Worm (Caenorhabditis elegans) whole organism, late embryonic: ENCODE data around the gene pmpl-1.
A peak's percentile ranks its signal among the peaks of the same experiment; 100 is the strongest.

Experiments
- C08G9.2 ChIP-seq: sonication (generic microtip); optimal IDR thresholded peaks from 2 replicates; lab custom pipeline; 2016; ENCODE audit warnings: mild to moderate bottlenecking, missing genetic modification characterization, moderate library complexity, missing compliant biosample characterization
- F13H6.1 ChIP-seq: sonication (generic microtip); optimal IDR thresholded peaks from 2 replicates; lab custom pipeline; 2016; ENCODE audit warnings: missing genetic modification characterization, missing compliant biosample characterization
- K02D7.2 ChIP-seq: sonication (generic microtip); optimal IDR thresholded peaks from 2 replicates; lab custom pipeline; 2017; ENCODE audit warnings: mild to moderate bottlenecking, missing genetic modification characterization, missing compliant biosample characterization
- K09A11.1 ChIP-seq: sonication (generic microtip); optimal IDR thresholded peaks from 2 replicates; lab custom pipeline; 2017; ENCODE audit warnings: antibody characterized with exemption, mild to moderate bottlenecking, missing genetic modification characterization, missing compliant biosample characterization; ENCODE audit not compliant: insufficient read depth
- T23F11.4 ChIP-seq: fragments of 200-800 bp; sonication (Bioruptor generic); optimal IDR thresholded peaks from 2 replicates; lab custom pipeline; 2018; ENCODE audit warnings: mild to moderate bottlenecking, missing genetic modification characterization, missing compliant biosample characterization
- Y22D7AL.16 ChIP-seq: sonication (generic microtip); optimal IDR thresholded peaks from 2 replicates; lab custom pipeline; 2016; ENCODE audit warnings: missing genetic modification characterization, missing compliant biosample characterization
- ahr-1 ChIP-seq: sonication (generic microtip); optimal IDR thresholded peaks from 2 replicates; lab custom pipeline; 2016; ENCODE audit warnings: missing genetic modification characterization, missing compliant biosample characterization
- ama-1 ChIP-seq: fragments of 150-350 bp; optimal IDR thresholded peaks from 2 replicates; lab custom pipeline; 2014
- ceh-14 ChIP-seq: sonication (generic microtip); optimal IDR thresholded peaks from 2 replicates; lab custom pipeline; 2016; ENCODE audit warnings: missing genotype, missing genetic modification characterization, missing compliant biosample characterization
- ceh-19 ChIP-seq: fragments of 200-800 bp; sonication (Bioruptor generic); optimal IDR thresholded peaks from 2 replicates; lab custom pipeline; 2018; ENCODE audit warnings: mild to moderate bottlenecking, missing genetic modification characterization, missing compliant biosample characterization
- ceh-2 ChIP-seq: sonication (generic microtip); optimal IDR thresholded peaks from 2 replicates; lab custom pipeline; 2016; ENCODE audit warnings: missing genotype, missing genetic modification characterization, missing compliant biosample characterization
- ceh-22 ChIP-seq: sonication (generic microtip); optimal IDR thresholded peaks from 2 replicates; lab custom pipeline; 2017; ENCODE audit warnings: missing biosample characterization, missing genetic modification characterization
- ceh-34 ChIP-seq: sonication (generic microtip); optimal IDR thresholded peaks from 2 replicates; lab custom pipeline; 2016; ENCODE audit warnings: mild to moderate bottlenecking, missing genetic modification characterization, missing compliant biosample characterization
- ceh-45 ChIP-seq: fragments of 200-800 bp; sonication (Bioruptor generic); IDR thresholded peaks from 2 replicates; pipeline ENCODE4 v1.3.6; 2022; ENCODE audit warnings: missing genetic modification reagents, missing genetic modification characterization, missing compliant biosample characterization
- ceh-48 ChIP-seq: sonication (generic microtip); optimal IDR thresholded peaks from 2 replicates; lab custom pipeline; 2016; ENCODE audit warnings: missing genetic modification characterization, inconsistent platforms, missing compliant biosample characterization
- ceh-6 ChIP-seq: fragments of 200-800 bp; sonication (Bioruptor generic); optimal IDR thresholded peaks from 2 replicates; lab custom pipeline; 2018; ENCODE audit warnings: mild to moderate bottlenecking, missing genetic modification characterization, missing compliant biosample characterization
- elt-2 ChIP-seq: sonication (generic microtip); optimal IDR thresholded peaks from 2 replicates; lab custom pipeline; 2016; ENCODE audit warnings: missing genetic modification reagents, missing genetic modification characterization, missing compliant biosample characterization
- elt-4 ChIP-seq: sonication (generic microtip); optimal IDR thresholded peaks from 2 replicates; lab custom pipeline; 2016; ENCODE audit warnings: missing genetic modification characterization, missing compliant biosample characterization
- ets-4 ChIP-seq: sonication (generic microtip); optimal IDR thresholded peaks from 2 replicates; lab custom pipeline; 2016; ENCODE audit warnings: missing genetic modification characterization, missing compliant biosample characterization
- fkh-10 ChIP-seq: fragments of 150-350 bp; optimal IDR thresholded peaks from 2 replicates; lab custom pipeline; 2014; ENCODE audit warnings: missing biosample characterization, missing genetic modification reagents, missing genetic modification characterization
- fkh-6 ChIP-seq: sonication (generic microtip); optimal IDR thresholded peaks from 2 replicates; lab custom pipeline; 2016; ENCODE audit warnings: missing genetic modification characterization, missing compliant biosample characterization
- gmeb-2 ChIP-seq: sonication (generic microtip); optimal IDR thresholded peaks from 2 replicates; lab custom pipeline; 2016; ENCODE audit warnings: missing genetic modification characterization, inconsistent platforms, missing compliant biosample characterization
- hlh-13 ChIP-seq: fragments of 200-800 bp; sonication (Bioruptor generic); optimal IDR thresholded peaks from 2 replicates; lab custom pipeline; 2018; ENCODE audit warnings: mild to moderate bottlenecking, missing genetic modification characterization, missing compliant biosample characterization
- lin-11 ChIP-seq: fragments of 200-800 bp; sonication (Bioruptor generic); optimal IDR thresholded peaks from 2 replicates; lab custom pipeline; 2018; ENCODE audit warnings: mild to moderate bottlenecking, missing genetic modification characterization, missing compliant biosample characterization
- madf-2 ChIP-seq: sonication (generic microtip); optimal IDR thresholded peaks from 2 replicates; lab custom pipeline; 2017; ENCODE audit warnings: missing genetic modification characterization, missing compliant biosample characterization
- mec-3 ChIP-seq: sonication (generic microtip); optimal IDR thresholded peaks from 2 replicates; lab custom pipeline; 2016; ENCODE audit warnings: borderline replicate concordance, missing genetic modification characterization, missing compliant biosample characterization
- nhr-11 ChIP-seq: fragments of 150-350 bp; optimal IDR thresholded peaks from 2 replicates; lab custom pipeline; 2014; ENCODE audit warnings: missing biosample characterization, missing genetic modification characterization
- npax-4 ChIP-seq: sonication (generic microtip); optimal IDR thresholded peaks from 2 replicates; lab custom pipeline; 2016; ENCODE audit warnings: missing genetic modification characterization, missing compliant biosample characterization
- pag-3 ChIP-seq: sonication (generic microtip); optimal IDR thresholded peaks from 2 replicates; lab custom pipeline; 2016; ENCODE audit warnings: missing compliant biosample characterization, missing genetic modification characterization, borderline replicate concordance
- pax-1 ChIP-seq: fragments of 150-350 bp; optimal IDR thresholded peaks from 2 replicates; lab custom pipeline; 2014; ENCODE audit warnings: missing biosample characterization, missing genetic modification characterization
- pha-2 ChIP-seq: sonication (generic microtip); optimal IDR thresholded peaks from 2 replicates; lab custom pipeline; 2017; ENCODE audit warnings: mild to moderate bottlenecking, missing genetic modification characterization, missing compliant biosample characterization
- pha-4 ChIP-seq: fragments of 150-350 bp; optimal IDR thresholded peaks from 2 replicates; lab custom pipeline; 2018; ENCODE audit warnings: missing biosample characterization, missing genetic modification reagents, missing genetic modification characterization
- pqm-1 ChIP-seq: sonication (generic microtip); optimal IDR thresholded peaks from 2 replicates; lab custom pipeline; 2016; ENCODE audit warnings: missing genetic modification characterization, missing compliant biosample characterization
- rnt-1 ChIP-seq: sonication (generic microtip); optimal IDR thresholded peaks from 2 replicates; lab custom pipeline; 2016; ENCODE audit warnings: missing genetic modification characterization, missing compliant biosample characterization
- sox-4 ChIP-seq: sonication (generic microtip); optimal IDR thresholded peaks from 2 replicates; lab custom pipeline; 2017; ENCODE audit warnings: mild to moderate bottlenecking, missing genetic modification characterization, inconsistent platforms, missing compliant biosample characterization
- tbx-2 ChIP-seq: sonication (generic microtip); optimal IDR thresholded peaks from 2 replicates; lab custom pipeline; 2016; ENCODE audit warnings: missing genetic modification characterization, missing compliant biosample characterization
- zip-5 ChIP-seq: sonication (generic microtip); optimal IDR thresholded peaks from 2 replicates; lab custom pipeline; 2016; ENCODE audit warnings: missing genetic modification characterization, missing compliant biosample characterization
- ztf-16 ChIP-seq: sonication (generic microtip); optimal IDR thresholded peaks from 2 replicates; lab custom pipeline; 2017; ENCODE audit warnings: missing genetic modification characterization, missing compliant biosample characterization

pmpl-1 gene

DNA sequence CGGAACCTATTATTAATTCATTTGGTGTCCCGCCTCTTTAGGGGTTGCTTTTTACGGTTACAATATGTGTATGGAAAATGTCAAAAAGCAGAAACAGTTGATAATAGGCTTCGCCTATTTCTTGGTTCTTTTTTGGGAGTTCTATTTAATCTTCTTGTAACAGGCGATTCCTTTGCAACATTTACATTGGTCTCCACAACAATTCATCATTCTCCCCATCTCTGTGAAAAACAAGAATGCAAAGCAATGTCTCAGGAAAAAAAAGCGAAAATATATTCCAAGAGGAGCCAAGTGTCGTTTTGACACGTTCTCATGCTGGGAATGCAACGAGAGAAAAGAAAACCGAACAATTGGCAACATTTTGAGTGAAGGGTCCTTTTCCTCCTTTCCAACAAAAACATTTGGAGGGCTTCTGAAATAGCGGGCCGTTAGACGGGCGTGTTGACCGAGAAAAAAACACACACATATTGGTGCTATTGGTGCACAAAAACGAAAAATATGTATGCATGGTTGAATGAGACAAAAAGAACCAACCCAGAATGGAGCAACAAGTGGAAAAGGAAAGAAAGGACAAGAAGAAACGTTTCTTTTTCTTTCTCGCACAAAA, 40.9 kb downstream of the pmpl-1 start:
- no peak for TF ChIP-seq ceh-22 (tag; lab: Kevin White, UChicago)
- no peak for TF ChIP-seq pag-3 (tag; lab: Kevin White, UChicago)
- no peak for TF ChIP-seq pha-2 (tag; lab: Kevin White, UChicago)
- TF ChIP-seq Y22D7AL.16 = no peak
- no peak for TF ChIP-seq hlh-13 (GFP tag; lab: Kevin White, UChicago)
- TF ChIP-seq ceh-14 (tag; lab: Kevin White, UChicago) = no peak
- no peak for TF ChIP-seq mec-3 (tag; lab: Kevin White, UChicago)
- TF ChIP-seq npax-4 (tag; lab: Kevin White, UChicago) = no peak
- TF ChIP-seq fkh-10 (GFP tag; lab: Kevin White, UChicago) = no peak
- no peak for TF ChIP-seq ets-4 (tag; lab: Kevin White, UChicago)
- TF ChIP-seq ceh-48 (tag; lab: Kevin White, UChicago) = no peak

DNA sequence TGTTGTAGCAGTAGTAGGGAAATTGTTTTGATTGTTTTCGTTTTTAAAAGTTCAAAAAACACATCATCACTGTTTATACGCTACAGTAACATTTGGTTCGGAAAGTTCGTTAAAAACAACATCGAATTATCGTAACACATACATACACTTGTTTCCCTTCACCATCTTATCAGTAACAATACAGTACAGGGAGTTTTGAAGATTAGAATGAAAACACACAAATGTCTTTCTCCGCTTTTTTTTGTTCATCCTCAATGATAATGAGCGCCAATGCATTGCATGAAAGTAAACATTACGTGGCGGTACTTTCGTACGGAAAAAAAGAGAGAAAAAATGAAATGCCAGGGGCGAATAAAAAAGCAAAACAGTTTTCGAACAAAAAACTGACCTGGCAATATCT, 41.8 kb downstream of the pmpl-1 start:
- no peak for TF ChIP-seq pqm-1 (tag; lab: Kevin White, UChicago)
- TF ChIP-seq pha-4 (tag; lab: Kevin White, UChicago) = no peak
- TF ChIP-seq ceh-45 (GFP tag; lab: Robert Waterston, UW) = no peak
- TF ChIP-seq pax-1 = no peak
- peak; percentile 55 for TF ChIP-seq elt-2 (tag; lab: Kevin White, UChicago)
- TF ChIP-seq zip-5 (tag; lab: Kevin White, UChicago) = no peak
- no peak for TF ChIP-seq F13H6.1 (tag; lab: Kevin White, UChicago)
- TF ChIP-seq ahr-1 (tag; lab: Kevin White, UChicago) = no peak
- TF ChIP-seq fkh-6 (tag; lab: Kevin White, UChicago) = no peak

DNA sequence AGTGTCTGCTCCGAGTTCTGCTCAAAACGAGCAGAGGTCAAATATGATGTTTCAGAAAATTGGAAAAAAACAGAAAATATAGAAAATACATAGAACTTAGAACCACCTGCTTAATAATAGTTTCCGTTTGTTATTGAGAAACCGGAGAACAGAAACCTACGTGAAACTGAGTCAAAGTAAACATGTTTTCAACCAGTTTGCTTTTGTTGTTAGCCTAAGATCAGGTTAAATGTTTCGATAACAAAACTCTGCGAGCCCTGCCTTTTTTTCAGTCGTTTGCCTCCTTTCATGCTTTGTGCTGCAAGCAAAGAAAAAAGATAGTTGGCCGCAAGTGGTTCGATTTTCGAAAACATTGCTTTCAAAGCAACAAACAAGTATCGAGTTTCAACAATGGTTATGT, 43.0 kb downstream of the pmpl-1 start:
- TF ChIP-seq K09A11.1 (no peak), fkh-6 (tag; lab: Kevin White, UChicago) (no peak), lin-11 (tag; lab: Kevin White, UChicago) (no peak), T23F11.4 (GFP tag; lab: Kevin White, UChicago) (no peak), ceh-6 (GFP tag; lab: Kevin White, UChicago) (no peak), nhr-11 (tag; lab: Kevin White, UChicago) (no peak), gmeb-2 (no peak), sox-4 (tag; lab: Kevin White, UChicago) (no peak), madf-2 (no peak), elt-2 (tag; lab: Kevin White, UChicago) (no peak), ama-1 (lab: Kevin White, UChicago) (no peak), C08G9.2 (no peak), ceh-34 (tag; lab: Kevin White, UChicago) (no peak), pax-1 (no peak), ceh-19 (GFP tag; lab: Kevin White, UChicago) (no peak), K02D7.2 (tag; lab: Kevin White, UChicago) (no peak)

DNA sequence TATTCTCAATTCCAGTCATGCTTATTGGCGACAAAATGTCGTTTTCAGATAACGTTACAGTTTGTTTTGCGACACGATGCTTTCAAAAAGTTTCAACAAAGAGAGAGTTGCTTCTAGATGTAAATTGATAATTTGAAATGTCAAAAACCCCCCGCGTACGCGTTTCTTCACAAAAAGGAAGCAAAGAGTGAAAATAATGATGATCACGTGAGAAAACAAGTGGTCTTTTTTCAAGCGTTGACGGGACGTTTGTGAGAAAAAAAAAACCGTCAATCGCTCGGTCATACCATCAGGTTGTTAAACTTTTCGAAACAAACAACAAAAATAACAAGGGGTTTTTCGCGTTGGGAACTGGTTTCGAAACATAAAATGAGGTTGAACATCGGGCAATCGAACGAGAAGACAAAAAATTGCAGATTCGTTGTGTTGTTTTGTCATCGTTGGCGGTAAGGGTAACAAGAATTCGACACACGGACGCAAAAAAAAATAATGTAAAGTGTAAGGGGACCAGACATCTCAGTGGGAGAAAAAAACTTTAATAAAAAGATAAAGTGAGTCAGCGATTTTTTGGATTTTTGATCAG, 44.3 kb downstream of the pmpl-1 start:
- TF ChIP-seq fkh-10 (GFP tag; lab: Kevin White, UChicago) = no peak
- no peak for TF ChIP-seq elt-4 (tag; lab: Kevin White, UChicago)
- no peak for TF ChIP-seq pax-1
- no peak for TF ChIP-seq pqm-1 (tag; lab: Kevin White, UChicago)
- no peak for TF ChIP-seq tbx-2 (tag; lab: Kevin White, UChicago)
- no peak for TF ChIP-seq rnt-1
- no peak for TF ChIP-seq ztf-16 (tag; lab: Kevin White, UChicago)
- TF ChIP-seq ceh-2 (tag; lab: Kevin White, UChicago) = no peak
